Worm (Caenorhabditis elegans): ENCODE measurements around the gene cal-1.

Gene cal-1

DNA sequence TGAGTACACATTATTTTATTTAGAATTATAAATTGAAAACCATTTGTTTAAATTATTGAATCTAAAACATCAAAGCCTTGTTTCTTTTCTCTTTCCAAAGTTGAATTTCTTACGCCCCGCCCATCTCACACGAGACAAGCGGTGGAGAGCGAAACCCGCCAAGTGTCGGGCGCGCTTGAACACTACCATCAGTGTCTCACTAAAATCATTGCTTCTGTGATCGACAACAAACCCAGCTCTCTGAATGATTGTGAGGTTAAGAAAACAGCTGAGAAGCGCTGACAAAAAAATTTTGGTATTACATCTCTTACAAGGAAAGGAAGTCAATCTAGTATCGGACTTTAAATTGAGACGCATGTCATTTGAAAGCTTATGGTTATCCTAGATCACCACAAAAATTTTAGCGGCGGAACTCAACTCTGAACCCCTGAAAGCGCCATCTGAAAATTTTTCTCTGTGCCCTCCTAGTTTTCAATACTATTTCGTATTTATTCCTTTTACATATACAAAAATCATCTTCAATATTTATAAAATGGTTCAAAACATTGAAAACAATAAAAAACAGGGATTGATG lies 25.9 kb downstream of the cal-1 start (continued):
- no peak for TF ChIP-seq ceh-40 (GFP tag; IDR thresholded peaks at IDR 0.05)
- peak; percentile 96 for TF ChIP-seq him-1 (tag; optimal IDR thresholded peaks at IDR 0.05)
- no peak for TF ChIP-seq ceh-58 (GFP tag; IDR thresholded peaks at IDR 0.05)
- TF ChIP-seq unc-62 (GFP tag; optimal IDR thresholded peaks at IDR 0.05) = no peak
- peak; percentile 50 for TF ChIP-seq F33H1.4 (GFP tag; IDR thresholded peaks at IDR 0.05)
- no peak for TF ChIP-seq F10E7.11 (tag; optimal IDR thresholded peaks at IDR 0.05)
- TF ChIP-seq pha-4 (tag; optimal IDR thresholded peaks at IDR 0.05) = no peak
- no peak for TF ChIP-seq F22D6.2 (tag; optimal IDR thresholded peaks at IDR 0.05)
- TF ChIP-seq attf-5 (GFP tag; optimal IDR thresholded peaks at IDR 0.05) = no peak
- peak; percentile 89 for TF ChIP-seq madf-6 (GFP tag; IDR thresholded peaks at IDR 0.05)
- peak; percentile 9 for TF ChIP-seq sptf-2 (GFP tag; optimal IDR thresholded peaks at IDR 0.05)
- peak; percentile 91 for TF ChIP-seq attf-6 (GFP tag; IDR thresholded peaks at IDR 0.05)
- TF ChIP-seq let-526 (GFP tag; IDR thresholded peaks at IDR 0.05) = no peak
- no peak for TF ChIP-seq ztf-25 (GFP tag; IDR thresholded peaks at IDR 0.05)
- TF ChIP-seq nhr-80 (tag; optimal IDR thresholded peaks at IDR 0.05) = peak; percentile 57
- no peak for TF ChIP-seq hlh-26 (GFP tag; conservative IDR thresholded peaks at IDR 0.05)
- peak; percentile 92 for TF ChIP-seq rcor-1 (GFP tag; IDR thresholded peaks at IDR 0.05)
- peak; percentile 38 for TF ChIP-seq madf-10 (tag; optimal IDR thresholded peaks at IDR 0.05)
- TF ChIP-seq Y79H2A.3 (GFP tag; conservative IDR thresholded peaks at IDR 0.05) = no peak
- TF ChIP-seq ccch-3 (GFP tag; optimal IDR thresholded peaks at IDR 0.05) = no peak
- TF ChIP-seq nhr-120 (GFP tag; IDR thresholded peaks at IDR 0.05) = no peak
- TF ChIP-seq F57A8.1 (GFP tag; optimal IDR thresholded peaks at IDR 0.05) = no peak
- no peak for TF ChIP-seq sdz-38 (tag; optimal IDR thresholded peaks at IDR 0.05)
- TF ChIP-seq F23B12.7 (tag; optimal IDR thresholded peaks at IDR 0.05; ENCODE audit: insufficient read depth) = peak; percentile 56
- peak; percentile 1 for TF ChIP-seq ztf-26 (tag; optimal IDR thresholded peaks at IDR 0.05)
- peak; percentile 70 for TF ChIP-seq lsl-1 (GFP tag; optimal IDR thresholded peaks at IDR 0.05)
- TF ChIP-seq nfya-2 (GFP tag; IDR thresholded peaks at IDR 0.05) = no peak
- no peak for TF ChIP-seq mxl-1 (tag; optimal IDR thresholded peaks at IDR 0.05)
- no peak for TF ChIP-seq efl-1 (GFP tag; optimal IDR thresholded peaks at IDR 0.05)
- 0 out of 2 replicates have a peak, but pooled peaks have one; percentile 29 for TF ChIP-seq bed-2 (GFP tag; IDR thresholded peaks at IDR 0.05)
- no peak for TF ChIP-seq aptf-3 (GFP tag; IDR thresholded peaks at IDR 0.05)
- peak; percentile 81; the same call in 1 of the 2 replicates for TF ChIP-seq ztf-28 (GFP tag; IDR thresholded peaks at IDR 0.05)
- peak; percentile 36 for TF ChIP-seq xnd-1 (tag; optimal IDR thresholded peaks at IDR 0.05)
- no peak for TF ChIP-seq nhr-27 (tag; optimal IDR thresholded peaks at IDR 0.05)
- no peak for TF ChIP-seq nhr-90 (tag; optimal IDR thresholded peaks at IDR 0.05)
- TF ChIP-seq B0336.3 (GFP tag; IDR thresholded peaks at IDR 0.05) = peak; percentile 88
- TF ChIP-seq nhr-179 (tag; optimal IDR thresholded peaks at IDR 0.05) = no peak
- TF ChIP-seq ztf-22 (GFP tag; optimal IDR thresholded peaks at IDR 0.05) = peak; percentile 11
- TF ChIP-seq sea-2 (GFP tag; IDR thresholded peaks at IDR 0.05) = no peak
- peak in 1 of 2 experiments; percentile 8 for TF ChIP-seq let-607 (tag; optimal IDR thresholded peaks at IDR 0.05)
- TF ChIP-seq aptf-2 (GFP tag; conservative IDR thresholded peaks at IDR 0.05) = no peak
- 0 out of 2 replicates have a peak, but pooled peaks have one; percentile 9 for TF ChIP-seq C17E4.6 (GFP tag; IDR thresholded peaks at IDR 0.05)
- TF ChIP-seq hrde-1 (tag; optimal IDR thresholded peaks at IDR 0.05; ENCODE audit: borderline replicate concordance) = peak; percentile 24
- no peak for TF ChIP-seq mel-28 (tag; optimal IDR thresholded peaks at IDR 0.05; ENCODE audit: borderline replicate concordance)
- peak; percentile 56; the same call in 1 of the 2 replicates for TF ChIP-seq hmg-20 (GFP tag; IDR thresholded peaks at IDR 0.05)
- TF ChIP-seq Y95B8A.8 (GFP tag; IDR thresholded peaks at IDR 0.05) = no peak
